Worm (Caenorhabditis elegans) whole organism, young adult: ENCODE data around the gene zipt-2.1.

Experiments used
- B0035.1 ChIP-seq: sonication (generic microtip); optimal IDR thresholded peaks from 2 replicates; lab custom pipeline; 2016; ENCODE audit warnings: missing genetic modification characterization, mild to moderate bottlenecking, missing compliant biosample characterization, missing genotype, missing genetic modification reagents
- F39B2.1 ChIP-seq: fragments of 200-800 bp; sonication (Bioruptor generic); IDR thresholded peaks from 2 replicates; pipeline ENCODE4 v1.3.6; 2022; ENCODE audit warnings: missing genetic modification reagents, missing genetic modification characterization, missing compliant biosample characterization
- F49E8.2 ChIP-seq: sonication (generic microtip); optimal IDR thresholded peaks from 3 replicates; lab custom pipeline; 2017; ENCODE audit warnings: missing genetic modification characterization, mild to moderate bottlenecking, missing compliant biosample characterization, antibody characterized with exemption, moderate library complexity; ENCODE audit not compliant: insufficient read depth
- F55B11.4 ChIP-seq: sonication (generic microtip); optimal IDR thresholded peaks from 2 replicates; lab custom pipeline; 2016; ENCODE audit warnings: missing compliant biosample characterization, missing genetic modification characterization, borderline replicate concordance; ENCODE audit not compliant: insufficient read depth
- Y67H2A.10 ChIP-seq: fragments of 200-800 bp; sonication (Bioruptor generic); conservative IDR thresholded peaks from 2 replicates; pipeline ENCODE4 v1.3.6; 2022; ENCODE audit warnings: missing genetic modification reagents, missing genetic modification characterization, missing compliant biosample characterization
- attf-3 ChIP-seq: fragments of 200-800 bp; sonication (Bioruptor generic); conservative IDR thresholded peaks from 2 replicates; pipeline ENCODE4 v1.3.6; 2022; ENCODE audit warnings: missing genetic modification reagents, missing genetic modification characterization, missing compliant biosample characterization
- attf-5 ChIP-seq: fragments of 200-800 bp; sonication (Bioruptor generic); optimal IDR thresholded peaks from 2 replicates; lab custom pipeline; 2018; ENCODE audit warnings: mild to moderate bottlenecking, missing genetic modification characterization, missing compliant biosample characterization
- cebp-1 ChIP-seq, 2 experiments: fragments of 200-800 bp in 1 of 2; sonication (Bioruptor generic) in 1 of 2; sonication (generic microtip) in 1 of 2; IDR thresholded peaks in 1 of 2; optimal IDR thresholded peaks in 1 of 2; 2 replicates each; pipeline versions ENCODE4 v1.3.6 to Lab custom; 2017 to 2022; ENCODE audit warnings: missing compliant biosample characterization in 2 of 2, missing genetic modification characterization in 2 of 2, mild to moderate bottlenecking in 1 of 2, missing genetic modification reagents in 1 of 2, moderate library complexity in 1 of 2
- ceh-58 ChIP-seq: fragments of 200-800 bp; sonication (Bioruptor generic); IDR thresholded peaks from 2 replicates; pipeline ENCODE4 v1.3.6; 2022; ENCODE audit warnings: missing genetic modification characterization, missing compliant biosample characterization
- ets-4 ChIP-seq: fragments of 200-800 bp; sonication (Bioruptor generic); optimal IDR thresholded peaks from 2 replicates; lab custom pipeline; 2018; ENCODE audit warnings: mild to moderate bottlenecking, missing genetic modification characterization, missing compliant biosample characterization
- him-1 ChIP-seq: sonication (generic microtip); optimal IDR thresholded peaks from 2 replicates; lab custom pipeline; 2016; ENCODE audit warnings: missing genotype, missing genetic modification reagents, missing genetic modification characterization, missing compliant biosample characterization
- hsf-1 ChIP-seq: fragments of 200-800 bp; sonication (Bioruptor generic); IDR thresholded peaks from 2 replicates; pipeline ENCODE4 v1.3.6; 2022; ENCODE audit warnings: missing genetic modification reagents, missing genetic modification characterization, missing compliant biosample characterization
- lin-26 ChIP-seq: fragments of 200-800 bp; sonication (Bioruptor generic); IDR thresholded peaks from 2 replicates; pipeline ENCODE4 v1.3.6; 2022; ENCODE audit warnings: missing genetic modification reagents, missing genetic modification characterization, missing compliant biosample characterization
- lin-54 ChIP-seq: fragments of 200-800 bp; sonication (Bioruptor generic); optimal IDR thresholded peaks from 2 replicates; lab custom pipeline; 2018; ENCODE audit warnings: mild to moderate bottlenecking, missing genetic modification characterization, missing compliant biosample characterization
- lir-1 ChIP-seq: fragments of 200-800 bp; sonication (Bioruptor generic); conservative IDR thresholded peaks from 2 replicates; pipeline ENCODE4 v1.3.6; 2022; ENCODE audit warnings: missing genetic modification reagents, missing genetic modification characterization, missing compliant biosample characterization
- nhr-179 ChIP-seq: sonication (generic microtip); optimal IDR thresholded peaks from 2 replicates; lab custom pipeline; 2016; ENCODE audit warnings: mild to moderate bottlenecking, missing genetic modification characterization, missing compliant biosample characterization
- rpc-1 ChIP-seq, 2 experiments: fragments of 150-350 bp in 1 of 2; sonication (generic microtip) in 1 of 2; optimal IDR thresholded peaks; 2 replicates each; lab custom pipeline; 2014 to 2018; ENCODE audit warnings: missing biosample characterization in 1 of 2, missing genetic modification characterization in 1 of 2, missing genetic modification reagents in 1 of 2, missing genotype in 1 of 2
- snpc-1.1 ChIP-seq: sonication (generic microtip); optimal IDR thresholded peaks from 2 replicates; lab custom pipeline; 2017; ENCODE audit warnings: missing genetic modification characterization, mild to moderate bottlenecking, missing compliant biosample characterization, antibody characterized with exemption, moderate library complexity, missing genotype, missing genetic modification reagents; ENCODE audit not compliant: insufficient read depth
- snpc-1.3 ChIP-seq: sonication (generic microtip); optimal IDR thresholded peaks from 2 replicates; lab custom pipeline; 2017; ENCODE audit warnings: missing genetic modification characterization, mild to moderate bottlenecking, missing compliant biosample characterization, antibody characterized with exemption, moderate library complexity, missing genotype, missing genetic modification reagents; ENCODE audit not compliant: insufficient read depth
- ztf-3 ChIP-seq: fragments of 200-800 bp; sonication (Bioruptor generic); optimal IDR thresholded peaks from 2 replicates; lab custom pipeline; 2018; ENCODE audit warnings: mild to moderate bottlenecking, missing genetic modification characterization, missing compliant biosample characterization

Gene zipt-2.1

ce11 chrIV:10851833-10852232, 52.4 kb downstream of the zipt-2.1 start, which contains the start of gene T11G6.4:
TSS of gene T11G6.4 (minus strand) at chrIV:10851933.
- TF ChIP-seq rpc-1 (optimal IDR thresholded peaks at IDR 0.05; lab: Kevin White, UChicago) (no peak), rpc-1 (tag; optimal IDR thresholded peaks at IDR 0.05; lab: Kevin White, UChicago) (no peak), cebp-1 (GFP tag; IDR thresholded peaks at IDR 0.05; lab: Robert Waterston, UW) (no peak), cebp-1 (tag; optimal IDR thresholded peaks at IDR 0.05; lab: Kevin White, UChicago) (no peak), him-1 (tag; lab: Kevin White, UChicago) (no peak), attf-3 (GFP tag; lab: Robert Waterston, UW) (no peak), F39B2.1 (GFP tag; lab: Robert Waterston, UW) (no peak), hsf-1 (GFP tag; lab: Robert Waterston, UW) (no peak), lir-1 (GFP tag; lab: Robert Waterston, UW) (no peak), F55B11.4 (tag; lab: Kevin White, UChicago) (no peak), Y67H2A.10 (GFP tag; lab: Robert Waterston, UW) (no peak), ets-4 (GFP tag; lab: Kevin White, UChicago) (no peak), nhr-179 (tag; lab: Kevin White, UChicago) (no peak), B0035.1 (tag; lab: Kevin White, UChicago) (no peak), snpc-1.1 (no peak), attf-5 (GFP tag; lab: Kevin White, UChicago) (no peak), F49E8.2 (no peak), lin-26 (GFP tag; lab: Robert Waterston, UW) (no peak), lin-54 (no peak), ztf-3 (GFP tag; lab: Kevin White, UChicago) (no peak), ceh-58 (no peak), snpc-1.3 (tag; lab: Kevin White, UChicago) (no peak)
